Worm (Caenorhabditis elegans) whole organism, L2 larva: Measurements from ENCODE around the gene lpr-5.

Experiments
- nhr-11 ChIP-seq: fragments of 150-350 bp; optimal IDR thresholded peaks from 2 replicates; lab custom pipeline; 2014; ENCODE audit warnings: missing biosample characterization, missing genetic modification characterization
- nhr-237 ChIP-seq: fragments of 150-350 bp; optimal IDR thresholded peaks from 2 replicates; lab custom pipeline; 2014; ENCODE audit warnings: missing biosample characterization, missing genetic modification characterization
- zag-1 ChIP-seq: fragments of 150-350 bp; optimal IDR thresholded peaks from 2 replicates; lab custom pipeline; 2014; ENCODE audit warnings: missing biosample characterization, missing genetic modification characterization
- ztf-1 ChIP-seq: fragments of 200-800 bp; sonication (Bioruptor generic); conservative IDR thresholded peaks from 2 replicates; pipeline ENCODE4 v1.3.6; 2022; ENCODE audit warnings: missing genetic modification characterization, missing compliant biosample characterization

ce11 chrX:11109200-11109599, 47.3 kb downstream of the lpr-5 start, which contains the start of gene grd-1:
- no peak for TF ChIP-seq ztf-1
- TF ChIP-seq nhr-11 (tag; lab: Kevin White, UChicago): no peak
- no peak for TF ChIP-seq nhr-237 (tag; lab: Kevin White, UChicago)
- no peak for TF ChIP-seq zag-1 (tag; lab: Kevin White, UChicago)
